Worm (Caenorhabditis elegans) whole organism, early embryonic: ENCODE data around the gene nas-11.

Experiments used
- aly-1 ChIP-seq: sonication (generic microtip); optimal IDR thresholded peaks from 2 replicates; lab custom pipeline; 2016; ENCODE audit warnings: missing genetic modification characterization, missing compliant biosample characterization
- ama-1 ChIP-seq: fragments of 150-350 bp; optimal IDR thresholded peaks from 2 replicates; lab custom pipeline; 2014
- ceh-36 ChIP-seq: sonication (generic microtip); optimal IDR thresholded peaks from 2 replicates; lab custom pipeline; 2016; ENCODE audit warnings: missing genetic modification characterization, inconsistent platforms, missing compliant biosample characterization
- hnd-1 ChIP-seq: sonication (generic microtip); optimal IDR thresholded peaks from 2 replicates; lab custom pipeline; 2016; ENCODE audit warnings: missing genetic modification characterization, missing compliant biosample characterization

DNA sequence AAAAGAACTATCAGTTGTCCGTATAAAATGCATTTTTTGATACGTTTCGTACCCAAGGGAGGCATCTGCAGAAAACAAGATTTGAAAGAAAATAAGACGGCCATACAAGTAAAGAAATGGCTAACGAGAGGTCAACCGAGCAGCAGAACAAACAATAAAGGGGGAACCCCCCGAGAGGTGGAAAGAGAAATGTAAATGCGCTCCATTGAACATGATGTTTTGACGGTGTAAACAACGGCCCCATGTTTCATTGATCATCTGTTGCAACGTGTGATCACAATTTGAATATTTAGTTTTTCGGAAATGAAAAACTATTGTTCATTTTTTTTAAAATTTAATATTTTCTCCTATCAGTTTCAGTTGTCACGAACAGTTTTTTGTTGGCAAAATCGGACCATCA lies 16.2 kb downstream of the nas-11 start, which contains the start of gene K11G12.6:
- TF ChIP-seq hnd-1 (tag; lab: Kevin White, UChicago), result no peak
- TF ChIP-seq ceh-36 (tag; lab: Kevin White, UChicago), result no peak
- TF ChIP-seq ama-1, result no peak
- no peak for TF ChIP-seq aly-1
